Worm (Caenorhabditis elegans): ENCODE measurements around the gene suex-2.
"Not testable (repeated sequence)": the region's sequence is repeated elsewhere in the genome, so short reads cannot be mapped to it uniquely, and the experiment has no call there.

suex-2 gene

DNA sequence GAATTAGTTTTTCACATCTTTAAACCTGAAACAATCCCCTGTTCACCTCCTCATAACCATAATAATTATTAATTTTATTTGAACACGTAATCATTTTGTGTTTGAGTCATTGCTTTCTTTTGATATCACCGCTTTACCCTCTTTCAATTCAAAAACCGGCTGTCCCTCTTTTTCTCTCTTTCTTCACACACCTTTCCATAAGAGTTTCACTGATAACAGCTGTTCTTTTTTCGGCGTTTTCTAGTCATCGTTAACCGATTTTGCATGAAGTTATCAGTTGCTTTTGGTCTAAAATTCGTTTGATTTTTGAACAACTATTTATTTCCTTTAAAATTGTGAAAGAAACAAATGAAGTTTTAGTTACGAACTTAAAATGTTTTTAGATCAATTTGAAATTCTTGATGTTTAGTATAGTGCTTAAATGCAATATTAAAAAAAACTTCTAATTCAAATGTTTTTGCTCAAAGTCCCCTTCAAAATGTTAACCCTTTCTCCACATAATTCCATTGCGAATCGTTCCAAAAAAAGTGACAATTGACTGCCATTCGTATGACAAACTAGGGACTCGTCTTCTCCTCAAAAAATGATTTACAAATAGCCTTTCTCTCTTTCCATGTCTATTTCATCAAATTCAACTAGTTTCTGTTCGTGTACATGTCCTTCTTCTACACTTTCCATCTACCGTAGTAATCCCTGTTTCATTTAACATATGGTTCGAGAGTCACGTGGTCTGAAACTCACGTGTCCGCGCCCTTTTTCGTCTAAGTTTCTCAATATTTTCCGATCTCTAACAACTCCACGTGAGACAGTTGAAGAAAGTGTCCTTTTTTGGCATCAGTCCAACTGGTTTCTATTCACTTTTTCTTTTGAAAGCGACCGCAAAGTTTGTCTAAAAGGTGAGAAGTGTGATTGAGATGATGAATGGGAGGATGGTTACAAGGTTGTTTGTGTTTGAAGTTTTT lies 18.7 kb upstream of the suex-2 start:
- no peak for TF ChIP-seq ceh-45 (GFP tag; IDR thresholded peaks at IDR 0.05)
- TF ChIP-seq hlh-30 (tag; optimal IDR thresholded peaks at IDR 0.05; ENCODE audit: insufficient read depth), result peak; percentile 65

DNA sequence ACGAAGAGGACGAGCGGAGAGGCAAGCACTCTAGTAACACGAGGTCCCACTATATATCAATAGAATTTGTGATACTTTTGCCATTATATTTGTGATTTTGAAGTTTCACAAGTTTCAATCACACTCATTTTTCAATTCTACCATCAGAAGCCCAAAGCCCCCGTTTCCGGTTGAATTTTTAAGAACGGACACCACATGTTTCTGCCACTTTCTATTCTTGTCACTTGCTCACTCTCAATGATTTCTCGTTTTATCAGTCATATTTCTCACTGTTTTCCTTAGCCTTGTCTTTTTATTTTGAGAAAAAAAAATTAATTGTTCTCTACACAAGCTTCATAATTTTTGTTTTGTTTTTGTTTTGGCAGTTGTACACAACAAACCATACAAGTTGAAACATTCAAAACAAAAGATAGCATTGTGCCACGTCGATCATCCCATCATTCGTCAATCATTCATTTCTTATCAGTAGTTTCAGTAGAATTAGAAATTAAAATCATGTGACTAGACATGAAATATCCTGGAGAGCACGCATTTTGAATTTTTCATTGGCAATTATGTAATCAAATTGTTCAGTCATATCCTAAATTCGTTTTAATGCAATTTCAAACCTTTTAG lies 16.0 kb upstream of the suex-2 start:
- no peak for TF ChIP-seq ceh-18 (tag; optimal IDR thresholded peaks at IDR 0.05)
- no peak for TF ChIP-seq hlh-13 (GFP tag; optimal IDR thresholded peaks at IDR 0.05)
- TF ChIP-seq nfya-1 (tag; optimal IDR thresholded peaks at IDR 0.05), result no peak
- TF ChIP-seq pag-3 (tag; optimal IDR thresholded peaks at IDR 0.05; ENCODE audit: borderline replicate concordance), result no peak
- no peak for TF ChIP-seq unc-55 (GFP tag; optimal IDR thresholded peaks at IDR 0.05)
- TF ChIP-seq ceh-22 (tag; optimal IDR thresholded peaks at IDR 0.05), result no peak
- no peak for TF ChIP-seq pha-4 (tag; optimal IDR thresholded peaks at IDR 0.05)

DNA sequence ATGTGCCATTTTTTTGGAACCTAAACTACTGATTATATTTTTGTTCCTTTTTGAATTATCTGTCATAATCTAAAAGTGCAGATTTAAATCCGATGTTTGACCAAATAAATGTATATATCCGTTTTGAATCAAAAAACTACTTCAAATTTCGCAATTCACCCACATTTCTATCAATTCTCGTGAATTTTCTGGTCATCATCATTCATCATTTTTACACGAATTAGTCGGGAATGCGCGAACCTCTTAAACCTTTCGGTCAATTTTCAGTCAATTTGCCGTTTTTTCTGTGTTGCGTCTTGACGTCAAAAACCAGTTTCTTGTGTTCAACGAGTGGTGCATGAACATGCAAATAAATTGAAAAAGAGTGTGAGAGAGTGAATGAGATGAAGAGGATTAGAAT lies 14.0 kb upstream of the suex-2 start:
- TF ChIP-seq eyg-1 (tag; optimal IDR thresholded peaks at IDR 0.05) (no peak), nfya-1 (tag; optimal IDR thresholded peaks at IDR 0.05) (no peak), ceh-30 (tag; optimal IDR thresholded peaks at IDR 0.05) (no peak), unc-3 (GFP tag; conservative IDR thresholded peaks at IDR 0.05) (no peak), unc-3 (tag; optimal IDR thresholded peaks at IDR 0.05) (no peak), elt-2 (tag; optimal IDR thresholded peaks at IDR 0.05) (no peak)

- no peak for TF ChIP-seq pros-1 (tag; optimal IDR thresholded peaks at IDR 0.05)
- no peak for TF ChIP-seq nfya-1 (tag; optimal IDR thresholded peaks at IDR 0.05)
- no peak for TF ChIP-seq zip-5 (tag; optimal IDR thresholded peaks at IDR 0.05)
- no peak for TF ChIP-seq ceh-48 (tag; optimal IDR thresholded peaks at IDR 0.05)
- no peak for TF ChIP-seq pax-1 (tag; optimal IDR thresholded peaks at IDR 0.05)
- TF ChIP-seq ceh-9 (tag; optimal IDR thresholded peaks at IDR 0.05), result no peak
- no peak for TF ChIP-seq tbx-7 (tag; optimal IDR thresholded peaks at IDR 0.05)
- TF ChIP-seq C08G9.2 (tag; optimal IDR thresholded peaks at IDR 0.05), result no peak
Observed at ce11 chrIV:8956189-8956588, 11.9 kb upstream of the suex-2 start, which contains the start of gene tpra-1. TSS of gene tpra-1 (plus strand) at chrIV:8956489.

DNA sequence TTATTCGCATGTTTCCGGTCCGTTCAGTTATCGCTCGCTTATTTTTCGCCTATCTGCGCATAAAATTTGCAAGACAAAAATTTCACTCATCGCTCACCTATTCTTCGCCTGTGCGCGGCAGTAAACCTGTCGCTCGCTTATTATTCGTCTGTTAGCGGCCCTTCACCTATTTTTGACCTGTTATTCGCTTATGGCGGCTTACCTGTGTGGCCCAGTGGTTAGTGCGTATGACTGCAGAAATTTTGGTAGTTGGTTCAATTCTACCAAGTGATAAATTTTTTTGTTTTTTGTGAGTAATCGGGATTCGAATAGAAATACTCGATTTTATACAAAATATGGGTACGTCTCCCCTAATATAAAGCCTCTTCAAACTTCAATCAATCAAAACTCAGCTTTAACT lies 4.0 kb upstream of the suex-2 start:
- TF ChIP-seq sox-2 (GFP tag; IDR thresholded peaks at IDR 0.05), result peak; percentile 46
- TF ChIP-seq unc-3 (GFP tag; conservative IDR thresholded peaks at IDR 0.05), result peak; percentile 75
- TF ChIP-seq unc-3 (tag; optimal IDR thresholded peaks at IDR 0.05), result not testable (repeated sequence)

DNA sequence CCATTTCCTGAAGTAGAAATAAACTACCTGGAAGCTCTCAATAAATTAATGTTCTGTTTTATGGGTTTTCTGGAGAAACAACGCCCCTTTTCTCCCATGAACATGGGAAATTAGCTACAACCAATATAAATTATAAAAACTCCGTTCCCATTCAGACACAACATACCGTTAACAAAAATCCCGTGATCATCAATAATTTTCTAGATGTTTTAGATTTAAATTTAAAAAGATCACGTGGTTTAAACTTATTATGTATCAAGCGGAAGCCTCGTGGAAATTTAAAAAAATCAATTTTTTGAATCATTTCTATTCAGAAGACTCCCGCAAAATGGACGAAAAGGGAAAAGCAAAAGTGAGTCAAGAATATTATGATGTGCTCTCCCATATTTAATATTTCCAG lies 2.2 kb upstream of the suex-2 start, which contains the start of gene C53B4.2:
C53B4.2 (plus strand) TSS at position 301 of the 400 bp plus-strand sequence.
- TF ChIP-seq ceh-31 (tag; optimal IDR thresholded peaks at IDR 0.05), result no peak
- peak; percentile 17 for TF ChIP-seq hlh-30 (tag; optimal IDR thresholded peaks at IDR 0.05; ENCODE audit: insufficient read depth)
- no peak for TF ChIP-seq madf-2 (tag; optimal IDR thresholded peaks at IDR 0.05)

- TF ChIP-seq ref-2 (tag; optimal IDR thresholded peaks at IDR 0.05), result peak; percentile 81
- no peak for TF ChIP-seq pros-1 (tag; optimal IDR thresholded peaks at IDR 0.05)
- no peak for TF ChIP-seq pax-1 (tag; optimal IDR thresholded peaks at IDR 0.05)
- TF ChIP-seq ttx-3 (tag; optimal IDR thresholded peaks at IDR 0.05), result peak; percentile 15
- TF ChIP-seq dmd-4 (tag; optimal IDR thresholded peaks at IDR 0.05; ENCODE audit: borderline replicate concordance), result no peak
- peak; percentile 53 for TF ChIP-seq ceh-14 (tag; optimal IDR thresholded peaks at IDR 0.05)
- TF ChIP-seq ceh-9 (tag; optimal IDR thresholded peaks at IDR 0.05), result no peak
- TF ChIP-seq ama-1 (optimal IDR thresholded peaks at IDR 0.05), result no peak
- peak; percentile 43 for TF ChIP-seq ztf-16 (tag; optimal IDR thresholded peaks at IDR 0.05)
- TF ChIP-seq unc-42 (tag; optimal IDR thresholded peaks at IDR 0.05), result peak; percentile 14
- peak; percentile 41 for TF ChIP-seq ceh-34 (tag; optimal IDR thresholded peaks at IDR 0.05)
- peak; percentile 41 for TF ChIP-seq fax-1 (tag; optimal IDR thresholded peaks at IDR 0.05)
- peak; percentile 89 for TF ChIP-seq zip-5 (tag; optimal IDR thresholded peaks at IDR 0.05)
- peak; percentile 93 for TF ChIP-seq ceh-31 (tag; optimal IDR thresholded peaks at IDR 0.05)
- no peak for TF ChIP-seq nhr-232 (tag; optimal IDR thresholded peaks at IDR 0.05)
- peak; percentile 87 for TF ChIP-seq tbx-2 (tag; optimal IDR thresholded peaks at IDR 0.05)
- peak; percentile 96 for TF ChIP-seq tbx-7 (tag; optimal IDR thresholded peaks at IDR 0.05)
- no peak for TF ChIP-seq C38D4.7 (GFP tag; optimal IDR thresholded peaks at IDR 0.05)
Observed at ce11 chrIV:8973249-8973958, 5.3 kb downstream of the suex-2 start, which contains the start of gene C53B4.3. TSS of gene C53B4.3 (minus strand) at chrIV:8973712.

All from whole organism, late embryonic.